Fruit fly (Drosophila melanogaster) ovary, adult (tissue): Measurements from ENCODE around the gene CG5346.

Experiments
- CG17801 ChIP-seq: fragments of 200-800 bp; optimal IDR thresholded peaks from 2 replicates; lab custom pipeline; 2019; ENCODE audit warnings: missing biosample characterization, mild to moderate bottlenecking, missing genetic modification characterization, moderate library complexity; ENCODE audit not compliant: partially characterized antibody

Gene CG5346

dm6 chr3R:22542773-22543411, 14.4 kb upstream of the CG5346 start:
- peak; percentile 79 for TF ChIP-seq CG17801

- no peak for TF ChIP-seq CG17801
These were observed 12.2 kb upstream of the CG5346 start for dm6 chr3R:22540686-22541085.

dm6 chr3R:22539762-22540161, 11.3 kb upstream of the CG5346 start, which contains the start of gene CG5326:
Gene CG5326 (minus strand): TSS chr3R:22539919.
- TF ChIP-seq CG17801: no peak

dm6 chr3R:22538877-22539276, 10.4 kb upstream of the CG5346 start:
- TF ChIP-seq CG17801: no peak

- TF ChIP-seq CG17801: no peak
These were observed 8.3 kb upstream of the CG5346 start for dm6 chr3R:22536504-22537423.

dm6 chr3R:22535945-22536344, 7.5 kb upstream of the CG5346 start:
- no peak for TF ChIP-seq CG17801

- TF ChIP-seq CG17801: no peak
These were observed 5.8 kb upstream of the CG5346 start for dm6 chr3R:22533973-22534931.

dm6 chr3R:22531801-22532200, 3.3 kb upstream of the CG5346 start, which contains the start of gene CG33093:
Gene CG33093 (minus strand): TSS chr3R:22531922.
- TF ChIP-seq CG17801: no peak

- TF ChIP-seq CG17801: peak; percentile 29
These were observed 1.8 kb upstream of the CG5346 start, which contains the start of gene CG33099 for dm6 chr3R:22530305-22530704. Gene CG33099 (minus strand): TSS chr3R:22530572.

dm6 chr3R:22527636-22528148, 771 bp downstream of the CG5346 start:
- no peak for TF ChIP-seq CG17801

dm6 chr3R:22527192-22527591, 1.3 kb downstream of the CG5346 start:
- no peak for TF ChIP-seq CG17801

dm6 chr3R:22526353-22526907, 2.0 kb downstream of the CG5346 start:
- no peak for TF ChIP-seq CG17801

- peak; percentile 21 for TF ChIP-seq CG17801
These were observed 2.7 kb downstream of the CG5346 start for dm6 chr3R:22525546-22526352.

dm6 chr3R:22525073-22525413, 3.4 kb downstream of the CG5346 start:
- no peak for TF ChIP-seq CG17801
